Worm (Caenorhabditis elegans) whole organism, L2 larva: ENCODE results near the gene nhr-118.

ENCODE experiments used
- R02D3.7 ChIP-seq: fragments of 150-350 bp; optimal IDR thresholded peaks from 2 replicates; lab custom pipeline; 2014; ENCODE audit warnings: missing biosample characterization, missing genetic modification characterization
- Y55F3AM.14 ChIP-seq: fragments of 200-800 bp; sonication (Bioruptor generic); optimal IDR thresholded peaks from 2 replicates; lab custom pipeline; 2018; ENCODE audit warnings: mild to moderate bottlenecking, missing genetic modification characterization, missing compliant biosample characterization
- alr-1 ChIP-seq: fragments of 150-350 bp; optimal IDR thresholded peaks from 2 replicates; lab custom pipeline; 2014; ENCODE audit warnings: missing biosample characterization, missing genetic modification characterization
- lin-11 ChIP-seq: fragments of 150-350 bp; sonication (generic microtip); optimal IDR thresholded peaks from 2 replicates; lab custom pipeline; 2014; ENCODE audit warnings: missing biosample characterization, missing genetic modification characterization, inconsistent platforms, mixed read lengths
- lin-13 ChIP-seq: fragments of 150-350 bp; optimal IDR thresholded peaks from 2 replicates; lab custom pipeline; 2014; ENCODE audit warnings: missing biosample characterization, missing genetic modification reagents, missing genetic modification characterization
- lsy-2 ChIP-seq, 2 experiments: fragments of 150-350 bp in 1 of 2; sonication (generic microtip) in 1 of 2; optimal IDR thresholded peaks; 2 replicates each; lab custom pipeline; 2014 to 2017; ENCODE audit warnings: missing biosample characterization in 2 of 2, missing genetic modification characterization in 2 of 2
- mdl-1 ChIP-seq, 2 experiments: fragments of 150-350 bp in 1 of 2; sonication (generic microtip) in 1 of 2; optimal IDR thresholded peaks; 2 replicates each; lab custom pipeline; 2017; ENCODE audit warnings: missing biosample characterization in 2 of 2, missing genetic modification characterization in 2 of 2
- nhr-11 ChIP-seq: fragments of 150-350 bp; optimal IDR thresholded peaks from 2 replicates; lab custom pipeline; 2014; ENCODE audit warnings: missing biosample characterization, missing genetic modification characterization
- nhr-6 ChIP-seq: fragments of 150-350 bp; optimal IDR thresholded peaks from 2 replicates; lab custom pipeline; 2014; ENCODE audit warnings: missing biosample characterization, missing genetic modification characterization
- sma-3 ChIP-seq: sonication (generic microtip); optimal IDR thresholded peaks from 2 replicates; lab custom pipeline; 2016; ENCODE audit warnings: missing genetic modification reagents, missing genetic modification characterization, missing compliant biosample characterization

- TF ChIP-seq sma-3 (GFP tag; lab: Kevin White, UChicago) = no peak
- TF ChIP-seq lsy-2 (tag; optimal IDR thresholded peaks at IDR 0.05; lab: Kevin White, UChicago) = no peak
- TF ChIP-seq lin-11 (tag; lab: Kevin White, UChicago) = no peak
- TF ChIP-seq mdl-1 (tag; optimal IDR thresholded peaks at IDR 0.05; lab: Kevin White, UChicago) = no peak
- no peak for TF ChIP-seq R02D3.7 (tag; lab: Kevin White, UChicago)
- TF ChIP-seq lin-13 (GFP tag; lab: Kevin White, UChicago) = no peak
- TF ChIP-seq Y55F3AM.14 (GFP tag; lab: Kevin White, UChicago) = no peak
- no peak for TF ChIP-seq nhr-6 (tag; lab: Kevin White, UChicago)
- TF ChIP-seq nhr-11 (tag; lab: Kevin White, UChicago) = no peak
- TF ChIP-seq alr-1 (tag; lab: Kevin White, UChicago) = no peak
Observed at ce11 chrV:4442749-4443381, 35.2 kb downstream of the nhr-118 start, which contains the start of gene rft-1.
